Worm (Caenorhabditis elegans) whole organism, L4 larva: Measurements from ENCODE around the gene vrk-1.
A peak's percentile ranks its signal among the peaks of the same experiment; 100 is the strongest.

Experiments
- F10B5.3 ChIP-seq: sonication (generic microtip); optimal IDR thresholded peaks from 2 replicates; lab custom pipeline; 2016; ENCODE audit warnings: mild to moderate bottlenecking, missing genetic modification characterization, missing compliant biosample characterization
- F49E8.2 ChIP-seq: sonication (generic microtip); optimal IDR thresholded peaks from 2 replicates; lab custom pipeline; 2016; ENCODE audit warnings: missing compliant biosample characterization, mild to moderate bottlenecking, missing genetic modification characterization, borderline replicate concordance
- aha-1 ChIP-seq: fragments of 150-350 bp; peaks from one replicate; lab custom pipeline; 2014; ENCODE audit warnings: missing biosample characterization, missing genetic modification characterization
- aly-2 ChIP-seq: sonication (generic microtip); optimal IDR thresholded peaks from 2 replicates; lab custom pipeline; 2018; ENCODE audit warnings: missing biosample characterization, missing genetic modification characterization
- ama-1 ChIP-seq: fragments of 150-350 bp; optimal IDR thresholded peaks from 2 replicates; lab custom pipeline; 2014; ENCODE audit warnings: inconsistent platforms, mixed read lengths
- arid-1 ChIP-seq: fragments of 200-800 bp; sonication (Bioruptor generic); conservative IDR thresholded peaks from 2 replicates; pipeline ENCODE4 v1.3.6; 2022; ENCODE audit warnings: missing genetic modification reagents, missing genetic modification characterization, missing compliant biosample characterization
- ceh-32 ChIP-seq: sonication (generic microtip); optimal IDR thresholded peaks from 2 replicates; lab custom pipeline; 2016; ENCODE audit warnings: mild to moderate bottlenecking, missing genetic modification characterization, missing compliant biosample characterization; ENCODE audit not compliant: poor library complexity
- ceh-44 ChIP-seq: fragments of 200-800 bp; sonication (Bioruptor generic); IDR thresholded peaks from 2 replicates; pipeline ENCODE4 v1.3.6; 2022; ENCODE audit warnings: missing genetic modification reagents, missing genetic modification characterization, missing compliant biosample characterization
- ces-1 ChIP-seq: fragments of 150-350 bp; sonication (generic microtip); optimal IDR thresholded peaks from 4 replicates; lab custom pipeline; 2014; ENCODE audit warnings: missing biosample characterization, missing genetic modification reagents, missing genetic modification characterization
- ctbp-1 ChIP-seq: fragments of 200-800 bp; sonication (Bioruptor generic); IDR thresholded peaks from 2 replicates; pipeline ENCODE4 v1.3.6; 2022; ENCODE audit warnings: missing genetic modification reagents, missing genetic modification characterization, missing compliant biosample characterization
- daf-16 ChIP-seq, 3 experiments: sonication (generic microtip); optimal IDR thresholded peaks; 2 replicates each; lab custom pipeline; 2016 to 2017; ENCODE audit warnings: missing genetic modification characterization in 3 of 3, missing genetic modification reagents in 3 of 3, mild to moderate bottlenecking in 2 of 3, missing compliant biosample characterization in 2 of 3, missing biosample characterization in 1 of 3, moderate library complexity in 1 of 3
- daf-8 ChIP-seq: fragments of 200-800 bp; sonication (Bioruptor generic); IDR thresholded peaks from 2 replicates; pipeline ENCODE4 v1.3.6; 2022; ENCODE audit warnings: missing genetic modification characterization, missing compliant biosample characterization
- dpl-1 ChIP-seq: fragments of 150-350 bp; optimal IDR thresholded peaks from 2 replicates; lab custom pipeline; 2014; ENCODE audit warnings: missing biosample characterization, missing genetic modification reagents, missing genetic modification characterization
- fkh-10 ChIP-seq: fragments of 150-350 bp; optimal IDR thresholded peaks from 2 replicates; lab custom pipeline; 2014; ENCODE audit warnings: missing biosample characterization, missing genetic modification reagents, missing genetic modification characterization
- hif-1 ChIP-seq, 2 experiments: sonication (generic microtip); optimal IDR thresholded peaks; 2 replicates each; lab custom pipeline; 2016 to 2017; ENCODE audit warnings: missing compliant biosample characterization in 2 of 2, missing genetic modification characterization in 2 of 2, missing genetic modification reagents in 2 of 2, missing genotype in 2 of 2, mild to moderate bottlenecking in 1 of 2
- hlh-11 ChIP-seq: fragments of 200-800 bp; sonication (Bioruptor generic); optimal IDR thresholded peaks from 2 replicates; lab custom pipeline; 2018; ENCODE audit warnings: mild to moderate bottlenecking, missing genetic modification characterization, missing compliant biosample characterization
- hlh-30 ChIP-seq: sonication (generic microtip); optimal IDR thresholded peaks from 2 replicates; lab custom pipeline; 2017; ENCODE audit warnings: antibody characterized with exemption, mild to moderate bottlenecking, missing genetic modification characterization, missing compliant biosample characterization; ENCODE audit not compliant: insufficient read depth
- hmg-1.1 ChIP-seq: fragments of 200-800 bp; sonication (Bioruptor generic); IDR thresholded peaks from 2 replicates; pipeline ENCODE4 v1.3.6; 2022; ENCODE audit warnings: missing genetic modification reagents, missing genetic modification characterization, missing compliant biosample characterization
- lin-1 ChIP-seq: fragments of 200-800 bp; sonication (Bioruptor generic); IDR thresholded peaks from 2 replicates; pipeline ENCODE4 v1.3.6; 2022; ENCODE audit warnings: missing genetic modification reagents, missing genetic modification characterization, missing compliant biosample characterization
- lin-29 ChIP-seq: fragments of 200-800 bp; sonication (Bioruptor generic); IDR thresholded peaks from 2 replicates; pipeline ENCODE4 v1.3.6; 2022; ENCODE audit warnings: missing genetic modification reagents, missing genetic modification characterization, missing compliant biosample characterization
- lir-3 ChIP-seq: sonication (generic microtip); optimal IDR thresholded peaks from 2 replicates; lab custom pipeline; 2016; ENCODE audit warnings: mild to moderate bottlenecking, missing genetic modification characterization, missing compliant biosample characterization
- lsy-2 ChIP-seq, 2 experiments: fragments of 150-350 bp in 1 of 2; sonication (generic microtip) in 1 of 2; optimal IDR thresholded peaks; 2 replicates each; lab custom pipeline; 2014 to 2017; ENCODE audit warnings: missing biosample characterization in 2 of 2, missing genetic modification characterization in 2 of 2
- madf-5 ChIP-seq, 2 experiments: fragments of 200-800 bp; sonication (Bioruptor generic); IDR thresholded peaks; 2 replicates each; pipeline ENCODE4 v1.3.6; 2022; ENCODE audit warnings: missing compliant biosample characterization in 2 of 2, missing genetic modification characterization in 2 of 2
- mdl-1 ChIP-seq, 2 experiments: fragments of 150-350 bp in 1 of 2; sonication (generic microtip) in 1 of 2; optimal IDR thresholded peaks; 2 replicates each; lab custom pipeline; 2014 to 2017; ENCODE audit warnings: missing biosample characterization in 2 of 2, missing genetic modification characterization in 2 of 2
- mes-2 ChIP-seq: sonication (generic microtip); optimal IDR thresholded peaks from 2 replicates; lab custom pipeline; 2016; ENCODE audit warnings: missing genotype, mild to moderate bottlenecking, missing genetic modification characterization, missing compliant biosample characterization; ENCODE audit not compliant: poor library complexity, severe bottlenecking
- nhr-10 ChIP-seq: fragments of 150-350 bp; optimal IDR thresholded peaks from 2 replicates; lab custom pipeline; 2014; ENCODE audit warnings: missing biosample characterization, missing genetic modification characterization
- nhr-102 ChIP-seq: sonication (generic microtip); optimal IDR thresholded peaks from 2 replicates; lab custom pipeline; 2016; ENCODE audit warnings: mild to moderate bottlenecking, missing genetic modification characterization, moderate library complexity, missing compliant biosample characterization
- nhr-11 ChIP-seq: fragments of 150-350 bp; optimal IDR thresholded peaks from 2 replicates; lab custom pipeline; 2014; ENCODE audit warnings: missing biosample characterization, missing genetic modification characterization
- nhr-111 ChIP-seq: fragments of 200-800 bp; sonication (Bioruptor generic); optimal IDR thresholded peaks from 2 replicates; lab custom pipeline; 2018; ENCODE audit warnings: mild to moderate bottlenecking, missing genetic modification characterization, missing compliant biosample characterization
- nhr-41 ChIP-seq: fragments of 200-800 bp; sonication (Bioruptor generic); IDR thresholded peaks from 2 replicates; pipeline ENCODE4 v1.3.6; 2022; ENCODE audit warnings: missing genetic modification reagents, missing genetic modification characterization, missing compliant biosample characterization
- pha-4 ChIP-seq, 2 experiments: fragments of 150-350 bp in 1 of 2; fragments of 200-800 bp in 1 of 2; sonication (Bioruptor generic) in 1 of 2; IDR thresholded peaks in 1 of 2; optimal IDR thresholded peaks in 1 of 2; 2 replicates each; pipeline versions ENCODE4 v1.3.6 to Lab custom; 2014 to 2022; ENCODE audit warnings: missing genetic modification characterization in 2 of 2, missing genetic modification reagents in 2 of 2, missing biosample characterization in 1 of 2, missing compliant biosample characterization in 1 of 2
- pqm-1 ChIP-seq: sonication (generic microtip); optimal IDR thresholded peaks from 2 replicates; lab custom pipeline; 2017; ENCODE audit warnings: missing biosample characterization, missing genetic modification characterization
- rbr-2 ChIP-seq: sonication (generic microtip); optimal IDR thresholded peaks from 2 replicates; lab custom pipeline; 2016; ENCODE audit warnings: missing genotype, missing genetic modification characterization, missing compliant biosample characterization
- skn-1 ChIP-seq: fragments of 150-350 bp; optimal IDR thresholded peaks from 2 replicates; lab custom pipeline; 2014; ENCODE audit warnings: missing biosample characterization, missing genetic modification characterization
- snpc-1.2 ChIP-seq: fragments of 200-800 bp; sonication (Bioruptor generic); IDR thresholded peaks from 2 replicates; pipeline ENCODE4 v1.3.6; 2022; ENCODE audit warnings: missing genetic modification reagents, missing genetic modification characterization, missing compliant biosample characterization
- spr-1 ChIP-seq: sonication (generic microtip); optimal IDR thresholded peaks from 2 replicates; lab custom pipeline; 2016; ENCODE audit warnings: mild to moderate bottlenecking, missing genetic modification characterization, missing compliant biosample characterization
- unc-62 ChIP-seq, 3 experiments: fragments of 150-350 bp in 1 of 3; sonication (generic microtip); optimal IDR thresholded peaks in 2 of 3; peaks in 1 of 3; 1 replicate in 1 of 3; 2 replicates in 2 of 3; lab custom pipeline; 2014 to 2017; ENCODE audit warnings: missing biosample characterization in 3 of 3, missing genetic modification characterization in 3 of 3, missing genetic modification reagents in 3 of 3, missing genotype in 1 of 3
- vab-7 ChIP-seq: fragments of 200-800 bp; sonication (Bioruptor generic); IDR thresholded peaks from 2 replicates; pipeline ENCODE4 v1.3.6; 2022; ENCODE audit warnings: missing genetic modification reagents, missing genetic modification characterization, missing compliant biosample characterization
- zfp-2 ChIP-seq: sonication (generic microtip); optimal IDR thresholded peaks from 2 replicates; lab custom pipeline; 2016; ENCODE audit warnings: mild to moderate bottlenecking, missing genetic modification characterization, missing compliant biosample characterization

vrk-1 gene

DNA sequence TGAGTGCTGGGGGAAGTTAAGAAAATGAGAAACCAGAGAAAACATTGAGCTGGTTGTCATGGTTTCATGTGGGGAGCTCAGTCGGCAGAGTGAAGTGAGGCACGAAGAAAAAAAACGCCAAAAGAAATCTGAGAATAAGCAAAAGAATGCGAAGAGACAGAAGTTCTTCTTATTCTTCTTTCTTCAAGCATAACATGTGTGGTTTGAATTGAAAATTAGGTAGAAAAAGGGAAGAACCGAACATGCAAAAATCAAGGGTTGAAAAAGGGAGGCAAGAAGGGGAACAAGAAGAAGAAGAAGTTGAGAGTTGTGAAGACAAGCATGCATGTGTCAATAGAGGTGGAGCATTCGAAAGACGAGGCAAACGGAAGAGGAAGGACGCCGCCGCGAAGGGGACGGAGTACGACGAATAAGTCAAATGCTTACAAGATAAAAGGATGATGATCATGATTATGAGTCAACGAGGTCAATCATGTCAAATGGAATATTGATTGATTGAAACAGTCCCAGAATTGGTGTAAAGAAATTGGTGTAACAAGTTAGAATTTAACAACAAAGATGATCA, 36.1 kb downstream of the vrk-1 start:
- TF ChIP-seq ctbp-1: peak; percentile 51; the same call in 1 of the 2 replicates
- no peak for TF ChIP-seq ceh-32
- TF ChIP-seq aha-1 (tag; lab: Kevin White, UChicago): peak; percentile 89
- TF ChIP-seq nhr-11 (tag; lab: Kevin White, UChicago): peak; percentile 17

DNA sequence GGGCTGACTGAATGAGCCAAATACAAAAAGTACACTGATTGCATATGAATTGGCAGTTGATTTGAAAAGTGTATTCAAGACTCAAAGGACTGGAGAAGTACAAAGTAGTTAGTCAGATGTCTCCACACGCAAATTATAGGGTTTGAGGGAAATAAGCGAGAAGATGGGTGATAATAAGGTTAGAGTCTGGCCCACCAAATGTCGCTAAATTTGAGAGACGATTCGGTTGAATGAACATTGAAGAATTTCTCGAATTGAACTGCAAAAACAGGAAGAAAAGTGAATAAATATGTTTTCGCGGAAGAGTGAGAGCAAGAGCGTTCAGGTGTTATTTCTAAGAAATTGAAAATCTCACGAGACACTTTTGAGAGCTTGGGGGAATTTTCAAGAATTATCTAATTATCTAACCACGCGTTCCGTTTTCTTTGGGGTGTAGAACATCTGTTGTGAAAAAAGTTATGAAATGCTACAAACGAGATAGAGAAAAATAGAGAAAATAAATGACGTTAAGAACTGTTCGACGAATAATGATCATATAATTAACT, 37.9 kb downstream of the vrk-1 start:
- TF ChIP-seq hif-1 (tag; optimal IDR thresholded peaks at IDR 0.05; lab: Kevin White, UChicago): no peak
- TF ChIP-seq nhr-11 (tag; lab: Kevin White, UChicago): peak; percentile 44

DNA sequence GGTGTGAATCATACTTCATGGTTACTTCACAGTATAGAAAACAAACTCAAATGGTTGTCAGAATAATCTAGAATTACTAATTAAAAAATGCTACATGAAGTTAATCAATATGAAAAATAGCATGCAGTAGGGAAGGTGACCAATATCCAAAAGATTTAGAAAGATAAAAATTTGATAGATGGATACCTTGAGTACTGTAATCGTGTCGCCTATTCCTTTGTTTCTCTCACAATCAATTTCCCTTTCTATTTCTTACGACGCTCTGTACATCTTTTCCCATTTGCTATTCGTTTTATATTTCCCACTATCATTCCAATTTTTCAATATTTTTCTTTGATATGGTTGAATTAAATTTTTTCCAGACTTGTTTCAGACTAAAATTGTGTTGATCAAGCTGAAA, 39.5 kb downstream of the vrk-1 start, which contains the start of gene B0034.7:
B0034.7 (plus strand) TSS at position 301 of the 400 bp plus-strand sequence.
- TF ChIP-seq ces-1 (GFP tag; lab: Kevin White, UChicago) (no peak), aly-2 (tag; lab: Kevin White, UChicago) (no peak)

DNA sequence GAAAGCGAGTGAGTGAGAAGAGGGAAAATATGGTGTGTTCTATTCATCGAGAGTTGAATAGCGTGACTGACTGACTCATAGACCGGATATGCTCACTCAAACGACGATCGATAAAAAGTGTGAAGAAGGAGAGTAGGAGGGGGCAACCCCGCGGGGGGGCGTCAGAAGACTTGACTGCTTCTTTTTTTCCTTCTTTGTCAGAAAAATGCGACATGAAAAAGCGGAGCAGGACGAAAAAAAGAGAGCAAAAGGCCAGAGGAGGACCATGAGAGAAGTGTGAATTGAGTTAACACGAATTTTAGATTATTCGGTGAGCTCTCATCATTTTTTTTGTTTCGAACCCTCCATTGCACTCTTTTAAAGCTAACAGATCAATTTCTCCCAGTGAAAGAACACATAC, 40.6 kb downstream of the vrk-1 start:
- TF ChIP-seq fkh-10 (GFP tag; lab: Kevin White, UChicago): peak; percentile 9
- no peak for TF ChIP-seq spr-1 (tag; lab: Kevin White, UChicago)
- TF ChIP-seq unc-62 (GFP tag; optimal IDR thresholded peaks at IDR 0.05 in 1 of 2; lab: Kevin White, UChicago): peak in 1 of 2 experiments; percentile 94
- TF ChIP-seq unc-62 (tag; optimal IDR thresholded peaks at IDR 0.05; lab: Kevin White, UChicago): no peak
- TF ChIP-seq rbr-2: peak; percentile 9
- TF ChIP-seq nhr-111 (GFP tag; lab: Kevin White, UChicago): no peak
- TF ChIP-seq hlh-30: peak; percentile 33
- TF ChIP-seq lsy-2 (tag; optimal IDR thresholded peaks at IDR 0.05; lab: Kevin White, UChicago): peak in 1 of 2 experiments; percentile 14
- TF ChIP-seq hlh-11: peak; percentile 5
- TF ChIP-seq, all 104 proteins: peak for 6

DNA sequence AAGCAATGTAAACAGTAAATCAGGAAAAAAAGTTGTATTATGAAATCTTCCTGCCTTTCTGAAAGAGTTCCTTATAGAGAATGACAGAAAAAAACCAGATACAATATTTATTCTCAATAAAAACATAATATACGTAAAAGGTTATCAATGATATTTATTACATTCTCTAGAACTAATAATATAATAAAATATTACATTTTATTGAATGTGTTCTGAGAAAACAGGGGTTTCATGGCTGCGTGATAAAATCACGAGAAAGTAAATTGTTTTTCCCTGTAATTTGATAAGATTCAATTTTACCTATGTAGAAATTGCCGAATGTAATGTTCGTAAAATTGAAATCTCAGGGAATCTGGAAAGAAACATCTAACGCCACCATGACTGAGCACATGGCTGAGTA, 43.2 kb downstream of the vrk-1 start:
- no peak for TF ChIP-seq F10B5.3
- TF ChIP-seq mdl-1 (tag; optimal IDR thresholded peaks at IDR 0.05; lab: Kevin White, UChicago): no peak
- peak; percentile 82 for TF ChIP-seq aha-1 (tag; lab: Kevin White, UChicago)
- TF ChIP-seq, all 104 proteins: peak for 1

DNA sequence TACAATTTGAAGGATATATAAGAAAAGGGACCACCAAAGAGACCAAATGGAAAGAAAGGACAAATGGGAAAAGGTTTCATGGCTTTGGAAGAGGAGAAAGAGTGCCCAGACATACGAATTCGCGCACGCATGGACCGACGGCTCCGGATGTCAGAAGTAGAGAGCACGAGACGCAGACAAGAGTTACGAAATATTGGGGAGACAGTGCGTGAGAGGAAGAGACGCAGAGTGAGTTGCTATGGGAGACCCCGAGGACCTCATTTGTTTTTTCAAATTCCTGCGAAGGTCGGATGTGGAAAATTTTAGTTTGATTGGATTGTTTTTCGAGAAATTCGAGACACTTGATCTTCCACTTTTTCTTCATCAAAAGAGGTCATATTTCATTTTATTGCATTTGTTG, 44.9 kb downstream of the vrk-1 start:
- TF ChIP-seq nhr-41 (GFP tag; lab: Robert Waterston, UW): no peak
- no peak for TF ChIP-seq F49E8.2 (tag; lab: Kevin White, UChicago)
- no peak for TF ChIP-seq daf-8
- TF ChIP-seq pha-4 (GFP tag; IDR thresholded peaks at IDR 0.05; lab: Robert Waterston, UW): no peak
- no peak for TF ChIP-seq pha-4 (tag; optimal IDR thresholded peaks at IDR 0.05; lab: Kevin White, UChicago)
- TF ChIP-seq lin-29: no peak
- TF ChIP-seq lir-3: no peak
- TF ChIP-seq zfp-2 (tag; lab: Kevin White, UChicago): no peak
- no peak for TF ChIP-seq lin-1 (GFP tag; lab: Robert Waterston, UW)
- TF ChIP-seq arid-1 (GFP tag; lab: Robert Waterston, UW): no peak
- no peak for TF ChIP-seq nhr-11 (tag; lab: Kevin White, UChicago)
- TF ChIP-seq nhr-10: no peak
- TF ChIP-seq snpc-1.2 (GFP tag; lab: Robert Waterston, UW): no peak
- TF ChIP-seq dpl-1 (GFP tag; lab: Kevin White, UChicago): no peak
- TF ChIP-seq hmg-1.1 (GFP tag; lab: Robert Waterston, UW): peak; percentile 31; the same call in 1 of the 2 replicates
- TF ChIP-seq mes-2 (tag; lab: Kevin White, UChicago): no peak
- no peak for TF ChIP-seq ama-1 (lab: Kevin White, UChicago)
- TF ChIP-seq nhr-102 (tag; lab: Kevin White, UChicago): no peak
- no peak for TF ChIP-seq madf-5 (GFP tag; IDR thresholded peaks at IDR 0.05; lab: Robert Waterston, UW)
- no peak for TF ChIP-seq daf-16 (GFP tag; optimal IDR thresholded peaks at IDR 0.05; lab: Kevin White, UChicago)
- TF ChIP-seq daf-16 (tag; optimal IDR thresholded peaks at IDR 0.05; lab: Kevin White, UChicago): no peak
- no peak for TF ChIP-seq pqm-1
- TF ChIP-seq ceh-44 (GFP tag; lab: Robert Waterston, UW): no peak
- no peak for TF ChIP-seq vab-7 (GFP tag; lab: Robert Waterston, UW)
- TF ChIP-seq skn-1 (tag; lab: Kevin White, UChicago): no peak
